Worm (Caenorhabditis elegans) whole organism, young adult: Measurements from ENCODE around the gene K10F12.7.
"Not testable (repeated sequence)": the region's sequence is repeated elsewhere in the genome, so short reads cannot be mapped to it uniquely, and the experiment has no call there.

ENCODE experiments used
- B0019.2 ChIP-seq: fragments of 200-800 bp; sonication (Bioruptor generic); conservative IDR thresholded peaks from 2 replicates; pipeline ENCODE4 v1.3.6; 2022; ENCODE audit warnings: missing genetic modification reagents, missing genetic modification characterization, missing compliant biosample characterization
- B0261.1 ChIP-seq: sonication (generic microtip); optimal IDR thresholded peaks from 2 replicates; lab custom pipeline; 2016; ENCODE audit warnings: mild to moderate bottlenecking, missing genetic modification characterization, moderate library complexity, missing compliant biosample characterization
- T26A5.8 ChIP-seq: sonication (generic microtip); optimal IDR thresholded peaks from 2 replicates; lab custom pipeline; 2016; ENCODE audit warnings: missing genetic modification characterization, missing compliant biosample characterization
- ama-1 ChIP-seq, 3 experiments: fragments of 150-350 bp in 1 of 3; sonication (generic microtip) in 2 of 3; optimal IDR thresholded peaks; 2 replicates each; lab custom pipeline; 2014 to 2018; ENCODE audit warnings: missing biosample characterization in 2 of 3, missing genetic modification characterization in 2 of 3, missing genetic modification reagents in 2 of 3
- bed-1 ChIP-seq: fragments of 200-800 bp; sonication (Bioruptor generic); IDR thresholded peaks from 2 replicates; pipeline ENCODE4 v1.3.6; 2022; ENCODE audit warnings: missing genetic modification reagents, missing genetic modification characterization, missing compliant biosample characterization
- egl-44 ChIP-seq: fragments of 200-800 bp; sonication (Bioruptor generic); IDR thresholded peaks from 2 replicates; pipeline ENCODE4 v1.3.6; 2022; ENCODE audit warnings: missing genetic modification reagents, missing genetic modification characterization, missing compliant biosample characterization
- egrh-3 ChIP-seq: fragments of 200-800 bp; sonication (Bioruptor generic); IDR thresholded peaks from 2 replicates; pipeline ENCODE4 v1.3.6; 2022; ENCODE audit warnings: missing genetic modification reagents, missing genetic modification characterization, missing compliant biosample characterization
- gei-17 ChIP-seq: fragments of 200-800 bp; sonication (Bioruptor generic); optimal IDR thresholded peaks from 2 replicates; lab custom pipeline; 2018; ENCODE audit warnings: mild to moderate bottlenecking, missing genetic modification characterization, missing compliant biosample characterization
- mel-28 ChIP-seq: sonication (generic microtip); optimal IDR thresholded peaks from 2 replicates; lab custom pipeline; 2016; ENCODE audit warnings: borderline replicate concordance, mild to moderate bottlenecking, missing genetic modification characterization, missing compliant biosample characterization
- pha-4 ChIP-seq: fragments of 150-350 bp; sonication (generic microtip); optimal IDR thresholded peaks from 2 replicates; lab custom pipeline; 2014; ENCODE audit warnings: missing biosample characterization, missing genetic modification reagents, missing genetic modification characterization
- snpc-4 ChIP-seq, 5 experiments: fragments of 150-350 bp in 1 of 5; sonication (generic microtip) in 4 of 5; optimal IDR thresholded peaks; 2 replicates each; lab custom pipeline; 2014 to 2018; ENCODE audit warnings: missing genetic modification characterization in 5 of 5, missing biosample characterization in 3 of 5, antibody characterized with exemption in 2 of 5, mild to moderate bottlenecking in 2 of 5, missing compliant biosample characterization in 2 of 5, missing genotype in 2 of 5, moderate library complexity in 2 of 5, missing genetic modification reagents in 1 of 5
- xnd-1 ChIP-seq: sonication (generic microtip); optimal IDR thresholded peaks from 2 replicates; lab custom pipeline; 2016; ENCODE audit warnings: missing genotype, missing genetic modification reagents, missing genetic modification characterization, missing compliant biosample characterization
- ztf-18 ChIP-seq: sonication (generic microtip); optimal IDR thresholded peaks from 2 replicates; lab custom pipeline; 2016; ENCODE audit warnings: missing genotype, mild to moderate bottlenecking, missing genetic modification characterization, missing compliant biosample characterization
- ztf-26 ChIP-seq: sonication (generic microtip); optimal IDR thresholded peaks from 2 replicates; lab custom pipeline; 2017; ENCODE audit warnings: missing genetic modification characterization, missing compliant biosample characterization

DNA sequence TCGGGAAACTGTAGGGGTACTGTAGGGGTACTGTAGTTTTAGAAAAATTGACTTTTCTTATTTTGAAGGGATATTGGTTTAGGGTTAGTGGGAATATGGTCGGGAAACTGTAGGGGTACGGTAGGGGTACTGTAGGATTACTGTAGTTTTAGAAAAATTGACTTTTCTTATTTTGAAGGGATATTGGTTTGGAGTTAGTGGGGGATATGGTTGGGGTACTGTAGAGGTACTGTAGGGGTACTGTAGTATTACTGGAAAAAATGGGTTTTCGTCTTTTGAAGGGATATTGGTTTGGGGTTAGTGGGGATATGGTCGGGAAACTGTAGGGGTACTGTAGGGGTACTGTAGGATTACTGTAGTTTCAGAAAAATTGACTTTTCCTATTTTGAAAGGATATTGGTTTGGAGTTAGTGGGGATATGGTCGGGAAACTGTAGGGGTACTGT lies 33.0 kb upstream of the K10F12.7 start:
- not testable (repeated sequence) for TF ChIP-seq ztf-18 (tag; lab: Kevin White, UChicago); egl-44 (GFP tag; lab: Robert Waterston, UW); snpc-4 (GFP tag; optimal IDR thresholded peaks at IDR 0.05; lab: Kevin White, UChicago); snpc-4 (tag; optimal IDR thresholded peaks at IDR 0.05; lab: Kevin White, UChicago); T26A5.8; mel-28; B0261.1 (tag; lab: Kevin White, UChicago); pha-4; ztf-26 (tag; lab: Kevin White, UChicago); gei-17 (GFP tag; lab: Kevin White, UChicago); ama-1 (optimal IDR thresholded peaks at IDR 0.05; lab: Kevin White, UChicago); ama-1 (GFP tag; optimal IDR thresholded peaks at IDR 0.05; lab: Kevin White, UChicago); xnd-1
- peak; percentile 47 for TF ChIP-seq B0019.2
- peak; percentile 78; the same call in 1 of the 2 replicates for TF ChIP-seq bed-1 (GFP tag; lab: Robert Waterston, UW)
- TF ChIP-seq egrh-3 (GFP tag; lab: Robert Waterston, UW), result peak; percentile 83
